Worm (Caenorhabditis elegans): ENCODE results near the gene cal-5.
"Not testable (repeated sequence)": the region's sequence is repeated elsewhere in the genome, so short reads cannot be mapped to it uniquely, and the experiment has no call there.

DNA sequence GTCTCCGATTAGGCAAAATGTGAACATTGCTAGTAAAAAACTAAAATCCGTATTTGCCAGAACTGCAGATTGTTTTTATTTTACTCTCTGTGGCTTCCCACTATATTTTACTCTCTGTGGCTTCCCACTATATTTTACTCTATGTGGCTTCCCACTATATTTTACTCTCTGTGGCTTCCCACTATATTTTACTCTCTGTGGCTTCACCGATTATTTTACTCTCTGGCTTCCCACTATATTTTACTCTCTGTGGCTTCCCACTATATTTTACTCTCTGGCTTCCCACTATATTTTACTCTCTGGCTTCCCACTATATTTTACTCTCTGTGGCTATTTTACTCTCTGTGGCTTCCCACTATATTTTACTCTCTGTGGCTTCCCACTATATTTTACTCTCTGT, 21.6 kb downstream of the cal-5 start:
- not testable (repeated sequence) for TF ChIP-seq unc-62 (GFP tag; optimal IDR thresholded peaks at IDR 0.05); ztf-11 (tag; optimal IDR thresholded peaks at IDR 0.05); ama-1 (optimal IDR thresholded peaks at IDR 0.05); ceh-9 (tag; optimal IDR thresholded peaks at IDR 0.05); nhr-23 (tag; optimal IDR thresholded peaks at IDR 0.05); elt-2 (tag; optimal IDR thresholded peaks at IDR 0.05); nhr-12 (tag; optimal IDR thresholded peaks at IDR 0.05); R02D3.7 (tag; optimal IDR thresholded peaks at IDR 0.05)

All from whole organism, L3 larva.